Worm (Caenorhabditis elegans): ENCODE measurements around the gene atp-4.

ce11 chrV:6433446-6434178 is 6.7 kb upstream of the atp-4 start, which contains the start of the genes gad-1 and erfa-1:
- TF ChIP-seq lin-39 (tag; optimal IDR thresholded peaks at IDR 0.05): peak; percentile 87
- TF ChIP-seq fkh-10 (GFP tag; optimal IDR thresholded peaks at IDR 0.05): no peak
- TF ChIP-seq ztf-11 (tag; optimal IDR thresholded peaks at IDR 0.05): no peak
- TF ChIP-seq ZK546.5 (tag; optimal IDR thresholded peaks at IDR 0.05): no peak
- no peak for TF ChIP-seq zag-1 (tag; optimal IDR thresholded peaks at IDR 0.05)
- TF ChIP-seq R02D3.7 (tag; optimal IDR thresholded peaks at IDR 0.05): no peak
